Worm (Caenorhabditis elegans) whole organism, young adult: Measurements from ENCODE around the gene ZK1127.3.

Experiments used
- B0019.2 ChIP-seq: fragments of 200-800 bp; sonication (Bioruptor generic); conservative IDR thresholded peaks from 2 replicates; pipeline ENCODE4 v1.3.6; 2022; ENCODE audit warnings: missing genetic modification reagents, missing genetic modification characterization, missing compliant biosample characterization
- B0336.3 ChIP-seq: fragments of 200-800 bp; sonication (Bioruptor generic); IDR thresholded peaks from 2 replicates; pipeline ENCODE4 v1.3.6; 2022; ENCODE audit warnings: missing genetic modification characterization, missing compliant biosample characterization
- C06A6.2 ChIP-seq: fragments of 200-800 bp; sonication (Bioruptor generic); conservative IDR thresholded peaks from 2 replicates; pipeline ENCODE4 v1.3.6; 2022; ENCODE audit warnings: missing genetic modification characterization, missing compliant biosample characterization
- D2030.7 ChIP-seq: fragments of 200-800 bp; sonication (Bioruptor generic); IDR thresholded peaks from 2 replicates; pipeline ENCODE4 v1.3.6; 2022; ENCODE audit warnings: missing genetic modification reagents, missing genetic modification characterization, missing compliant biosample characterization
- F57A8.1 ChIP-seq: fragments of 200-800 bp; sonication (Bioruptor generic); optimal IDR thresholded peaks from 2 replicates; lab custom pipeline; 2018; ENCODE audit warnings: mild to moderate bottlenecking, missing genetic modification characterization, moderate library complexity, missing compliant biosample characterization
- T26A5.8 ChIP-seq: sonication (generic microtip); optimal IDR thresholded peaks from 2 replicates; lab custom pipeline; 2016; ENCODE audit warnings: missing genetic modification characterization, missing compliant biosample characterization
- Y53G8AR.9 ChIP-seq: fragments of 200-800 bp; sonication (Bioruptor generic); conservative IDR thresholded peaks from 2 replicates; pipeline ENCODE4 v1.3.6; 2022; ENCODE audit warnings: missing genetic modification reagents, missing genetic modification characterization, missing compliant biosample characterization
- Y56A3A.18 ChIP-seq: fragments of 200-800 bp; sonication (Bioruptor generic); IDR thresholded peaks from 2 replicates; pipeline ENCODE4 v1.3.6; 2022; ENCODE audit warnings: missing genetic modification reagents, missing genetic modification characterization, missing compliant biosample characterization
- Y67H2A.10 ChIP-seq: fragments of 200-800 bp; sonication (Bioruptor generic); conservative IDR thresholded peaks from 2 replicates; pipeline ENCODE4 v1.3.6; 2022; ENCODE audit warnings: missing genetic modification reagents, missing genetic modification characterization, missing compliant biosample characterization
- ama-1 ChIP-seq, 3 experiments: fragments of 150-350 bp in 1 of 3; sonication (generic microtip) in 2 of 3; optimal IDR thresholded peaks; 2 replicates each; lab custom pipeline; 2014 to 2018; ENCODE audit warnings: missing biosample characterization in 2 of 3, missing genetic modification characterization in 2 of 3, missing genetic modification reagents in 2 of 3
- aptf-2 ChIP-seq: fragments of 200-800 bp; sonication (Bioruptor generic); conservative IDR thresholded peaks from 2 replicates; pipeline ENCODE4 v1.3.6; 2022; ENCODE audit warnings: missing genetic modification reagents, missing genetic modification characterization, missing compliant biosample characterization
- bed-1 ChIP-seq: fragments of 200-800 bp; sonication (Bioruptor generic); IDR thresholded peaks from 2 replicates; pipeline ENCODE4 v1.3.6; 2022; ENCODE audit warnings: missing genetic modification reagents, missing genetic modification characterization, missing compliant biosample characterization
- bed-2 ChIP-seq: fragments of 200-800 bp; sonication (Bioruptor generic); IDR thresholded peaks from 2 replicates; pipeline ENCODE4 v1.3.6; 2022; ENCODE audit warnings: missing genetic modification reagents, missing genetic modification characterization, missing compliant biosample characterization
- ccch-3 ChIP-seq: fragments of 200-800 bp; sonication (Bioruptor generic); optimal IDR thresholded peaks from 2 replicates; lab custom pipeline; 2018; ENCODE audit warnings: mild to moderate bottlenecking, missing genetic modification characterization, missing compliant biosample characterization
- cebp-1 ChIP-seq, 2 experiments: fragments of 200-800 bp in 1 of 2; sonication (Bioruptor generic) in 1 of 2; sonication (generic microtip) in 1 of 2; IDR thresholded peaks in 1 of 2; optimal IDR thresholded peaks in 1 of 2; 2 replicates each; pipeline versions ENCODE4 v1.3.6 to Lab custom; 2017 to 2022; ENCODE audit warnings: missing compliant biosample characterization in 2 of 2, missing genetic modification characterization in 2 of 2, mild to moderate bottlenecking in 1 of 2, missing genetic modification reagents in 1 of 2, moderate library complexity in 1 of 2
- ceh-27 ChIP-seq: fragments of 200-800 bp; sonication (Bioruptor generic); optimal IDR thresholded peaks from 2 replicates; lab custom pipeline; 2018; ENCODE audit warnings: mild to moderate bottlenecking, missing genetic modification characterization, moderate library complexity, missing compliant biosample characterization
- ceh-91 ChIP-seq: fragments of 200-800 bp; sonication (Bioruptor generic); IDR thresholded peaks from 2 replicates; pipeline ENCODE4 v1.3.6; 2022; ENCODE audit warnings: missing genetic modification reagents, missing genetic modification characterization, missing compliant biosample characterization
- chd-7 ChIP-seq: sonication (generic microtip); optimal IDR thresholded peaks from 2 replicates; lab custom pipeline; 2016; ENCODE audit warnings: mild to moderate bottlenecking, missing genetic modification characterization, moderate library complexity, missing compliant biosample characterization
- dox-1 ChIP-seq: fragments of 200-800 bp; sonication (Bioruptor generic); IDR thresholded peaks from 2 replicates; pipeline ENCODE4 v1.3.6; 2022; ENCODE audit warnings: missing genetic modification reagents, missing genetic modification characterization, missing compliant biosample characterization
- efl-1 ChIP-seq: fragments of 150-350 bp; optimal IDR thresholded peaks from 2 replicates; lab custom pipeline; 2014; ENCODE audit warnings: missing biosample characterization, missing genetic modification reagents, missing genetic modification characterization
- egrh-3 ChIP-seq: fragments of 200-800 bp; sonication (Bioruptor generic); IDR thresholded peaks from 2 replicates; pipeline ENCODE4 v1.3.6; 2022; ENCODE audit warnings: missing genetic modification reagents, missing genetic modification characterization, missing compliant biosample characterization
- ekl-4 ChIP-seq: fragments of 200-800 bp; sonication (Bioruptor generic); IDR thresholded peaks from 2 replicates; pipeline ENCODE4 v1.3.6; 2022; ENCODE audit warnings: missing genetic modification reagents, missing genetic modification characterization, missing compliant biosample characterization
- fkh-3 ChIP-seq: sonication (generic microtip); optimal IDR thresholded peaks from 2 replicates; lab custom pipeline; 2016; ENCODE audit warnings: mild to moderate bottlenecking, missing genetic modification characterization, missing compliant biosample characterization
- gei-17 ChIP-seq: fragments of 200-800 bp; sonication (Bioruptor generic); optimal IDR thresholded peaks from 2 replicates; lab custom pipeline; 2018; ENCODE audit warnings: mild to moderate bottlenecking, missing genetic modification characterization, missing compliant biosample characterization
- him-1 ChIP-seq: sonication (generic microtip); optimal IDR thresholded peaks from 2 replicates; lab custom pipeline; 2016; ENCODE audit warnings: missing genotype, missing genetic modification reagents, missing genetic modification characterization, missing compliant biosample characterization
- hlh-12 ChIP-seq: sonication (generic microtip); optimal IDR thresholded peaks from 2 replicates; lab custom pipeline; 2016; ENCODE audit warnings: missing genetic modification characterization, missing compliant biosample characterization
- hmg-1.2 ChIP-seq: fragments of 200-800 bp; sonication (Bioruptor generic); IDR thresholded peaks from 2 replicates; pipeline ENCODE4 v1.3.6; 2022; ENCODE audit warnings: missing genetic modification reagents, missing genetic modification characterization, missing compliant biosample characterization
- lsl-1 ChIP-seq: fragments of 200-800 bp; sonication (Bioruptor generic); optimal IDR thresholded peaks from 2 replicates; lab custom pipeline; 2018; ENCODE audit warnings: mild to moderate bottlenecking, missing genetic modification characterization, moderate library complexity, missing compliant biosample characterization
- madf-10 ChIP-seq: sonication (generic microtip); optimal IDR thresholded peaks from 2 replicates; lab custom pipeline; 2016; ENCODE audit warnings: mild to moderate bottlenecking, missing genetic modification characterization, missing compliant biosample characterization
- madf-6 ChIP-seq: fragments of 200-800 bp; sonication (Bioruptor generic); IDR thresholded peaks from 2 replicates; pipeline ENCODE4 v1.3.6; 2022; ENCODE audit warnings: missing genetic modification reagents, missing genetic modification characterization, missing compliant biosample characterization
- mcd-1 ChIP-seq: fragments of 200-800 bp; sonication (Bioruptor generic); IDR thresholded peaks from 2 replicates; pipeline ENCODE4 v1.3.6; 2022; ENCODE audit warnings: missing genetic modification reagents, missing genetic modification characterization, missing compliant biosample characterization
- mes-4 ChIP-seq: sonication (generic microtip); optimal IDR thresholded peaks from 2 replicates; lab custom pipeline; 2016; ENCODE audit warnings: missing genotype, missing genetic modification characterization, missing compliant biosample characterization
- nfyb-1 ChIP-seq: fragments of 200-800 bp; sonication (Bioruptor generic); IDR thresholded peaks from 2 replicates; pipeline ENCODE4 v1.3.6; 2022; ENCODE audit warnings: missing genetic modification reagents, missing genetic modification characterization, missing compliant biosample characterization
- nhr-120 ChIP-seq: fragments of 200-800 bp; sonication (Bioruptor generic); IDR thresholded peaks from 2 replicates; pipeline ENCODE4 v1.3.6; 2022; ENCODE audit warnings: missing genetic modification characterization, missing compliant biosample characterization
- nhr-90 ChIP-seq: sonication (generic microtip); optimal IDR thresholded peaks from 2 replicates; lab custom pipeline; 2016; ENCODE audit warnings: missing genotype, mild to moderate bottlenecking, missing genetic modification characterization, missing compliant biosample characterization
- pbrm-1 ChIP-seq: fragments of 200-800 bp; sonication (Bioruptor generic); IDR thresholded peaks from 2 replicates; pipeline ENCODE4 v1.3.6; 2022; ENCODE audit warnings: missing genetic modification reagents, missing genetic modification characterization, missing compliant biosample characterization
- rcor-1 ChIP-seq: fragments of 200-800 bp; sonication (Bioruptor generic); IDR thresholded peaks from 2 replicates; pipeline ENCODE4 v1.3.6; 2022; ENCODE audit warnings: missing genetic modification reagents, missing genetic modification characterization, missing compliant biosample characterization
- sea-2 ChIP-seq: fragments of 200-800 bp; sonication (Bioruptor generic); IDR thresholded peaks from 2 replicates; pipeline ENCODE4 v1.3.6; 2022; ENCODE audit warnings: missing genetic modification characterization, missing compliant biosample characterization
- somi-1 ChIP-seq: fragments of 200-800 bp; sonication (Bioruptor generic); optimal IDR thresholded peaks from 2 replicates; lab custom pipeline; 2018; ENCODE audit warnings: mild to moderate bottlenecking, missing genetic modification characterization, missing compliant biosample characterization
- tbp1 ChIP-seq: fragments of 200-800 bp; sonication (Bioruptor generic); optimal IDR thresholded peaks from 2 replicates; lab custom pipeline; 2018; ENCODE audit warnings: mild to moderate bottlenecking, missing genetic modification characterization, missing compliant biosample characterization
- xnd-1 ChIP-seq: sonication (generic microtip); optimal IDR thresholded peaks from 2 replicates; lab custom pipeline; 2016; ENCODE audit warnings: missing genotype, missing genetic modification reagents, missing genetic modification characterization, missing compliant biosample characterization
- ztf-28 ChIP-seq: fragments of 200-800 bp; sonication (Bioruptor generic); IDR thresholded peaks from 2 replicates; pipeline ENCODE4 v1.3.6; 2022; ENCODE audit warnings: missing genetic modification reagents, missing genetic modification characterization, missing compliant biosample characterization

Gene ZK1127.3

DNA sequence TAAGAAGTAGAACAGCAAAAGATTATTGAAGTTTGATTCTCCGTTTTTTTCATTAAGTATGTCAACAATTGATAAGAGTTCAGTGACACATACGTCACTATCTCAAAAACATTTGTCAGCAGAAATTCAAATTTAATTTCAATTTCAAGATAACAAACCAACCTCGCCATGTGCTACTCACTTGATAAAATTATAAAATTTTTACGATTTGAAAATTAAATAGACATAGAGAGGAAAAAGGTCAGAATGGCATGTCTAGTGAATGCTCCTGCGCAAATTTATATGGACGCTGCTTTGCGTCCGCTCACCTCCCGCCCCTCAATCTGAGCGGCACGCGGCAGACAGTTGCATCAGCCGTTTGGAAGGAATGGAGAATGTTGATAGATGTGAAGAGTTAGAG lies 5.1 kb downstream of the ZK1127.3 start (continued):
- TF ChIP-seq mcd-1: no peak
- no peak for TF ChIP-seq ccch-3 (GFP tag; lab: Kevin White, UChicago)
- TF ChIP-seq egrh-3 (GFP tag; lab: Robert Waterston, UW): no peak
- TF ChIP-seq rcor-1: no peak
- no peak for TF ChIP-seq D2030.7 (GFP tag; lab: Robert Waterston, UW)
- no peak for TF ChIP-seq B0019.2 (GFP tag; lab: Robert Waterston, UW)
- no peak for TF ChIP-seq ekl-4 (GFP tag; lab: Robert Waterston, UW)
- TF ChIP-seq Y67H2A.10: no peak
- no peak for TF ChIP-seq pbrm-1 (GFP tag; lab: Robert Waterston, UW)
- no peak for TF ChIP-seq F57A8.1 (GFP tag; lab: Kevin White, UChicago)
- TF ChIP-seq hmg-1.2 (GFP tag; lab: Robert Waterston, UW): no peak
- TF ChIP-seq gei-17: no peak
- TF ChIP-seq cebp-1 (GFP tag; IDR thresholded peaks at IDR 0.05; lab: Robert Waterston, UW): no peak
- peak; percentile 41 for TF ChIP-seq cebp-1 (tag; optimal IDR thresholded peaks at IDR 0.05; lab: Kevin White, UChicago)
- TF ChIP-seq Y53G8AR.9 (GFP tag; lab: Robert Waterston, UW): no peak
- TF ChIP-seq bed-2 (GFP tag; lab: Robert Waterston, UW): no peak
- TF ChIP-seq ztf-28 (GFP tag; lab: Robert Waterston, UW): no peak
- no peak for TF ChIP-seq him-1 (tag; lab: Kevin White, UChicago)
- 0 out of 2 replicates have a peak, but pooled peaks have one; percentile 47 for TF ChIP-seq nfyb-1 (GFP tag; lab: Robert Waterston, UW)
- peak; percentile 32 for TF ChIP-seq tbp1 (GFP tag; lab: Kevin White, UChicago)
- TF ChIP-seq ama-1 (optimal IDR thresholded peaks at IDR 0.05; lab: Kevin White, UChicago): no peak
- TF ChIP-seq ama-1 (GFP tag; optimal IDR thresholded peaks at IDR 0.05; lab: Kevin White, UChicago): no peak
- TF ChIP-seq hlh-12 (tag; lab: Kevin White, UChicago): no peak
- TF ChIP-seq C06A6.2: peak; percentile 39; the same call in 1 of the 2 replicates
- no peak for TF ChIP-seq ceh-27
- peak; percentile 55; the same call in 1 of the 2 replicates for TF ChIP-seq dox-1 (GFP tag; lab: Robert Waterston, UW)
- no peak for TF ChIP-seq bed-1 (GFP tag; lab: Robert Waterston, UW)
- TF ChIP-seq aptf-2 (GFP tag; lab: Robert Waterston, UW): no peak
- TF ChIP-seq lsl-1 (GFP tag; lab: Kevin White, UChicago): no peak
- TF ChIP-seq fkh-3 (tag; lab: Kevin White, UChicago): no peak
- TF ChIP-seq Y56A3A.18 (GFP tag; lab: Robert Waterston, UW): no peak
- TF ChIP-seq B0336.3 (GFP tag; lab: Robert Waterston, UW): 0 out of 2 replicates have a peak, but pooled peaks have one; percentile 44
- no peak for TF ChIP-seq somi-1 (GFP tag; lab: Kevin White, UChicago)
- peak; percentile 21 for TF ChIP-seq madf-10 (tag; lab: Kevin White, UChicago)
- no peak for TF ChIP-seq madf-6
- TF ChIP-seq xnd-1 (tag; lab: Kevin White, UChicago): no peak
- no peak for TF ChIP-seq sea-2 (GFP tag; lab: Robert Waterston, UW)
- TF ChIP-seq nhr-120: no peak
- TF ChIP-seq ceh-91 (GFP tag; lab: Robert Waterston, UW): no peak
- TF ChIP-seq nhr-90 (tag; lab: Kevin White, UChicago): peak; percentile 57
- TF ChIP-seq chd-7 (tag; lab: Kevin White, UChicago): peak; percentile 30
- no peak for TF ChIP-seq efl-1
- no peak for TF ChIP-seq mes-4 (tag; lab: Kevin White, UChicago)
- no peak for TF ChIP-seq T26A5.8
